Worm (Caenorhabditis elegans): ENCODE data around the gene Y110A2AL.5.

- TF ChIP-seq mep-1 (tag; optimal IDR thresholded peaks at IDR 0.05): no peak
- TF ChIP-seq ztf-11 (tag; optimal IDR thresholded peaks at IDR 0.05): no peak
- TF ChIP-seq lsy-2 (tag; optimal IDR thresholded peaks at IDR 0.05): no peak
- no peak for TF ChIP-seq unc-62 (GFP tag; optimal IDR thresholded peaks at IDR 0.05)
- no peak for TF ChIP-seq nhr-12 (tag; optimal IDR thresholded peaks at IDR 0.05)
- TF ChIP-seq mls-2 (tag; optimal IDR thresholded peaks at IDR 0.05): no peak
- TF ChIP-seq snpc-4 (tag; optimal IDR thresholded peaks at IDR 0.05): no peak
- no peak for TF ChIP-seq ceh-43 (GFP tag; optimal IDR thresholded peaks at IDR 0.05)
Measured at ce11 chrII:2854794-2855193, 9.5 kb upstream of the Y110A2AL.5 start.
